Fruit fly (Drosophila melanogaster): ENCODE data around the gene CG4768.
A peak's percentile ranks its signal among the peaks of the same experiment; 100 is the strongest.

CG4768 gene

dm6 chrX:16780244-16780643, 11.7 kb upstream of the CG4768 start:
- no peak for TF ChIP-seq N (GFP tag; optimal IDR thresholded peaks at IDR 0.05)
- TF ChIP-seq tai (GFP tag; optimal IDR thresholded peaks at IDR 0.05): no peak
- no peak for TF ChIP-seq Sp1 (GFP tag; optimal IDR thresholded peaks at IDR 0.05)
- TF ChIP-seq usp (GFP tag; optimal IDR thresholded peaks at IDR 0.05): no peak
- no peak for TF ChIP-seq Rel (GFP tag; optimal IDR thresholded peaks at IDR 0.05)
- no peak for TF ChIP-seq Rel (tag; optimal IDR thresholded peaks at IDR 0.05)
- no peak for TF ChIP-seq Dif (GFP tag; optimal IDR thresholded peaks at IDR 0.05; ENCODE audit: partially characterized antibody)
- no peak for TF ChIP-seq CG32264 (GFP tag; optimal IDR thresholded peaks at IDR 0.05)
- no peak for TF ChIP-seq woc (GFP tag; optimal IDR thresholded peaks at IDR 0.05)
- no peak for TF ChIP-seq Myc (optimal IDR thresholded peaks at IDR 0.05)
- no peak for TF ChIP-seq Hnf4 (GFP tag; optimal IDR thresholded peaks at IDR 0.05)
- TF ChIP-seq psq (GFP tag; optimal IDR thresholded peaks at IDR 0.05): no peak
- no peak for TF ChIP-seq OdsH (GFP tag; optimal IDR thresholded peaks at IDR 0.05)
- no peak for TF ChIP-seq Hr78 (GFP tag; optimal IDR thresholded peaks at IDR 0.05)
- TF ChIP-seq h (GFP tag; optimal IDR thresholded peaks at IDR 0.05): no peak
- no peak for TF ChIP-seq CrebA (GFP tag; optimal IDR thresholded peaks at IDR 0.05; ENCODE audit: borderline replicate concordance)
- no peak for TF ChIP-seq Hr83 (GFP tag; optimal IDR thresholded peaks at IDR 0.05; ENCODE audit: poor library complexity, severe bottlenecking)
- TF ChIP-seq ey (GFP tag; optimal IDR thresholded peaks at IDR 0.05): no peak
- no peak for TF ChIP-seq lola (GFP tag; optimal IDR thresholded peaks at IDR 0.05)
- no peak for TF ChIP-seq dl (GFP tag; optimal IDR thresholded peaks at IDR 0.05; ENCODE audit: insufficient read depth in 1 of 2, partially characterized antibody in 2 of 2)

dm6 chrX:16781055-16781454, 10.9 kb upstream of the CG4768 start:
- TF ChIP-seq Dif (GFP tag; optimal IDR thresholded peaks at IDR 0.05; ENCODE audit: partially characterized antibody) (no peak), foxo (GFP tag; optimal IDR thresholded peaks at IDR 0.05) (peak in 1 of 2 experiments; percentile 1), rgr (GFP tag; optimal IDR thresholded peaks at IDR 0.05) (peak; percentile 4), dsf (GFP tag; optimal IDR thresholded peaks at IDR 0.05; ENCODE audit: borderline replicate concordance) (no peak)

dm6 chrX:16782175-16782916, 9.6 kb upstream of the CG4768 start:
- no peak for TF ChIP-seq HLH106 (tag; optimal IDR thresholded peaks at IDR 0.05)
- no peak for TF ChIP-seq N (GFP tag; optimal IDR thresholded peaks at IDR 0.05)
- TF ChIP-seq br (GFP tag; optimal IDR thresholded peaks at IDR 0.05): no peak
- TF ChIP-seq h (GFP tag; optimal IDR thresholded peaks at IDR 0.05): peak; percentile 13
- TF ChIP-seq usp (GFP tag; optimal IDR thresholded peaks at IDR 0.05): no peak
- no peak for TF ChIP-seq dsf (GFP tag; optimal IDR thresholded peaks at IDR 0.05; ENCODE audit: borderline replicate concordance)
- no peak for TF ChIP-seq Jra (GFP tag; optimal IDR thresholded peaks at IDR 0.05)
- peak; percentile 4 for TF ChIP-seq ey (GFP tag; optimal IDR thresholded peaks at IDR 0.05)
- no peak for TF ChIP-seq tai (GFP tag; optimal IDR thresholded peaks at IDR 0.05)
- TF ChIP-seq Mio (GFP tag; optimal IDR thresholded peaks at IDR 0.05): no peak
- TF ChIP-seq GATAd (GFP tag; optimal IDR thresholded peaks at IDR 0.05): no peak
- TF ChIP-seq Rel (GFP tag; optimal IDR thresholded peaks at IDR 0.05): no peak
- no peak for TF ChIP-seq Rel (tag; optimal IDR thresholded peaks at IDR 0.05)
- TF ChIP-seq woc (GFP tag; optimal IDR thresholded peaks at IDR 0.05): no peak
- no peak for TF ChIP-seq brk (GFP tag; optimal IDR thresholded peaks at IDR 0.05)
- no peak for TF ChIP-seq CrebA (GFP tag; optimal IDR thresholded peaks at IDR 0.05; ENCODE audit: borderline replicate concordance)
- no peak for TF ChIP-seq lola (GFP tag; optimal IDR thresholded peaks at IDR 0.05)
- TF ChIP-seq jim (GFP tag; optimal IDR thresholded peaks at IDR 0.05): no peak
- TF ChIP-seq foxo (GFP tag; optimal IDR thresholded peaks at IDR 0.05): peak in 1 of 2 experiments; percentile 13
- TF ChIP-seq CG9705 (GFP tag; optimal IDR thresholded peaks at IDR 0.05): no peak
- TF ChIP-seq CG32264 (GFP tag; optimal IDR thresholded peaks at IDR 0.05): no peak
- TF ChIP-seq psq (GFP tag; optimal IDR thresholded peaks at IDR 0.05): no peak
- TF ChIP-seq Hr83 (GFP tag; optimal IDR thresholded peaks at IDR 0.05; ENCODE audit: poor library complexity, severe bottlenecking): no peak
- no peak for TF ChIP-seq pan (optimal IDR thresholded peaks at IDR 0.05)
- no peak for TF ChIP-seq Sp1 (GFP tag; optimal IDR thresholded peaks at IDR 0.05)
- no peak for TF ChIP-seq dmrt93B (GFP tag; optimal IDR thresholded peaks at IDR 0.05)
- peak; percentile 0 for TF ChIP-seq OdsH (GFP tag; optimal IDR thresholded peaks at IDR 0.05)
- no peak for TF ChIP-seq Myc (optimal IDR thresholded peaks at IDR 0.05)
- TF ChIP-seq sage (GFP tag; optimal IDR thresholded peaks at IDR 0.05): no peak
- TF ChIP-seq fru (GFP tag; optimal IDR thresholded peaks at IDR 0.05): peak; percentile 4
- TF ChIP-seq Hr78 (GFP tag; optimal IDR thresholded peaks at IDR 0.05): no peak
- peak; percentile 20 for TF ChIP-seq rgr (GFP tag; optimal IDR thresholded peaks at IDR 0.05)
- TF ChIP-seq Abd-B (GFP tag; optimal IDR thresholded peaks at IDR 0.05): no peak
- TF ChIP-seq Vsx2 (GFP tag; optimal IDR thresholded peaks at IDR 0.05; ENCODE audit: partially characterized antibody): no peak
- peak; percentile 8 for TF ChIP-seq sv (GFP tag; optimal IDR thresholded peaks at IDR 0.05)
- TF ChIP-seq Dif (GFP tag; optimal IDR thresholded peaks at IDR 0.05; ENCODE audit: partially characterized antibody): no peak

Data from whole organism, wandering third instar larva.